Fruit fly (Drosophila melanogaster): ENCODE results near the gene CG32240.
A peak's percentile ranks its signal among the peaks of the same experiment; 100 is the strongest.

Gene CG32240

dm6 chr3L:4411951-4412350, 30.5 kb upstream of the CG32240 start:
- TF ChIP-seq schlank (tag; optimal IDR thresholded peaks at IDR 0.05) (no peak), Bgb (GFP tag; IDR thresholded peaks at IDR 0.05; ENCODE audit: partially characterized antibody) (no peak), emc (GFP tag; optimal IDR thresholded peaks at IDR 0.05) (no peak), Spps (tag; optimal IDR thresholded peaks at IDR 0.05) (no peak), CG1792 (GFP tag; optimal IDR thresholded peaks at IDR 0.05) (no peak), CG17912 (GFP tag; optimal IDR thresholded peaks at IDR 0.05) (no peak), NfI (GFP tag; optimal IDR thresholded peaks at IDR 0.05) (peak; percentile 5), eve (GFP tag; optimal IDR thresholded peaks at IDR 0.05) (peak in 1 of 2 experiments; percentile 43), CG6689 (GFP tag; IDR thresholded peaks at IDR 0.05) (no peak), CG16863 (GFP tag; optimal IDR thresholded peaks at IDR 0.05) (no peak), gro (GFP tag; optimal IDR thresholded peaks at IDR 0.05) (no peak), Sin3A (optimal IDR thresholded peaks at IDR 0.05) (no peak), CG15073 (GFP tag; optimal IDR thresholded peaks at IDR 0.05) (no peak), sqz (GFP tag; optimal IDR thresholded peaks at IDR 0.05) (peak; percentile 12), cwo (GFP tag; optimal IDR thresholded peaks at IDR 0.05) (peak; percentile 48), ttk (GFP tag; IDR thresholded peaks at IDR 0.05) (no peak), tin (GFP tag; optimal IDR thresholded peaks at IDR 0.05) (no peak), CG16813 (GFP tag; IDR thresholded peaks at IDR 0.05; ENCODE audit: partially characterized antibody) (no peak), sens-2 (GFP tag; IDR thresholded peaks at IDR 0.05) (no peak), sd (tag; optimal IDR thresholded peaks at IDR 0.05) (peak; percentile 53), lab (GFP tag; optimal IDR thresholded peaks at IDR 0.05) (no peak), sens (GFP tag) (peak; percentile 73), CG10543 (GFP tag; optimal IDR thresholded peaks at IDR 0.05) (peak; percentile 40), CG13287 (GFP tag; IDR thresholded peaks at IDR 0.05; ENCODE audit: partially characterized antibody) (0 out of 2 replicates have a peak, but pooled peaks have one; percentile 18)

- TF ChIP-seq Med (GFP tag) (peak; percentile 3), sens (GFP tag) (peak; percentile 52), lab (GFP tag; optimal IDR thresholded peaks at IDR 0.05) (peak; percentile 9), CG8290 (GFP tag; optimal IDR thresholded peaks at IDR 0.05) (no peak), CG8290 (tag; optimal IDR thresholded peaks at IDR 0.05) (peak in 1 of 2 experiments; percentile 50), CG33557 (GFP tag; optimal IDR thresholded peaks at IDR 0.05) (no peak), sr (GFP tag; IDR thresholded peaks at IDR 0.05) (peak; percentile 66; the same call in 2 of the 3 replicates), NfI (GFP tag; optimal IDR thresholded peaks at IDR 0.05) (peak; percentile 1), row (GFP tag; IDR thresholded peaks at IDR 0.05) (peak; percentile 25; the same call in 1 of the 3 replicates), Ada2b (GFP tag; IDR thresholded peaks at IDR 0.05) (0 out of 2 replicates have a peak, but pooled peaks have one; percentile 3), vfl (GFP tag; optimal IDR thresholded peaks at IDR 0.05) (no peak), slou (GFP tag; optimal IDR thresholded peaks at IDR 0.05) (no peak), CG12155 (GFP tag; optimal IDR thresholded peaks at IDR 0.05) (no peak), Mad (GFP tag; optimal IDR thresholded peaks at IDR 0.05) (no peak), H2.0 (GFP tag; IDR thresholded peaks at IDR 0.05) (0 out of 2 replicates have a peak, but pooled peaks have one; percentile 10), CG12071 (GFP tag; optimal IDR thresholded peaks at IDR 0.05) (no peak), CG15011 (GFP tag; optimal IDR thresholded peaks at IDR 0.05) (no peak), Hr78 (GFP tag; optimal IDR thresholded peaks at IDR 0.05) (peak in 1 of 2 experiments; percentile 3), CG2202 (tag; optimal IDR thresholded peaks at IDR 0.05) (no peak), CG8765 (GFP tag; IDR thresholded peaks at IDR 0.05) (no peak), caup (GFP tag; optimal IDR thresholded peaks at IDR 0.05; ENCODE audit: severe bottlenecking) (peak; percentile 8), Hr51 (GFP tag; optimal IDR thresholded peaks at IDR 0.05) (peak in 1 of 2 experiments; percentile 22), Sin3A (optimal IDR thresholded peaks at IDR 0.05) (no peak), CG14014 (GFP tag; IDR thresholded peaks at IDR 0.05) (0 out of 2 replicates have a peak, but pooled peaks have one; percentile 23), pan (optimal IDR thresholded peaks at IDR 0.05) (no peak), pan (GFP tag; optimal IDR thresholded peaks at IDR 0.05 in 1 of 2, IDR thresholded peaks at IDR 0.05 in 1 of 2) (peak in 1 of 2 experiments; percentile 55), grau (tag; optimal IDR thresholded peaks at IDR 0.05) (peak; percentile 87), eve (GFP tag; optimal IDR thresholded peaks at IDR 0.05) (peak in 1 of 2 experiments; percentile 76), CG4820 (GFP tag; optimal IDR thresholded peaks at IDR 0.05) (no peak)
These were observed 29.8 kb upstream of the CG32240 start for dm6 chr3L:4411025-4411873.

Measured in whole organism, embryonic.